Worm (Caenorhabditis elegans): ENCODE measurements around the gene F54D5.9.

F54D5.9 gene

DNA sequence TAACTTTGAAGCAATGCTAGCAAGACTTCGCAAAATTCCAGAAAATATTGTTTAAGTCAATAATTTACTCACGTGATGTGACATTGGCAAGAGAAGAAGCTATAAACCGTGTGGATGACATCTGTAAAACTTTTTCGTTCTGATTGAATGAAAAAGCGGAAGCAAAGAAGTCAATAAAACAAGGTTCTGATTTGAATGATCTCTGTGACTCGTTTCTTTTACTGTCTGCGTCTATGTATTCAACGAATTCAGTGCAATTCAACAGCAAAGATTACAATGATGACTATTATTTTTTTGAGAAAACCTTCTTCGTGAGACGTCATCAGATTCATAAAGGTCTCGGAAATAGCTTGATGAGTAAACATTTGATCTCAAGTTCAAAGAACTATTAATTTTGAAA lies 51.8 kb downstream of the F54D5.9 start, which contains the start of gene hacl-1:
TSS of gene hacl-1 (minus strand) at position 121 of the 400 bp plus-strand sequence.
- no peak for TF ChIP-seq M03D4.4 (tag; optimal IDR thresholded peaks at IDR 0.05)
- no peak for TF ChIP-seq nhr-2 (tag; optimal IDR thresholded peaks at IDR 0.05)
- TF ChIP-seq tbx-8 (GFP tag; optimal IDR thresholded peaks at IDR 0.05) = no peak
- no peak for TF ChIP-seq unc-62 (GFP tag; optimal IDR thresholded peaks at IDR 0.05)
- TF ChIP-seq mab-5 (tag; optimal IDR thresholded peaks at IDR 0.05) = no peak
- TF ChIP-seq snpc-4 (tag; optimal IDR thresholded peaks at IDR 0.05) = no peak
